Worm (Caenorhabditis elegans) whole organism, mixed stage, embryonic: Measurements from ENCODE around the gene pos-1.

Experiments used
- M03D4.4 ChIP-seq: sonication (generic microtip); optimal IDR thresholded peaks from 2 replicates; lab custom pipeline; 2017; ENCODE audit warnings: mild to moderate bottlenecking, missing genetic modification characterization, missing compliant biosample characterization
- bed-3 ChIP-seq: fragments of 200-800 bp; sonication (Bioruptor generic); optimal IDR thresholded peaks from 3 replicates; lab custom pipeline; 2018; ENCODE audit warnings: mild to moderate bottlenecking, missing genetic modification characterization, moderate library complexity, missing compliant biosample characterization
- blmp-1 ChIP-seq: fragments of 150-350 bp; optimal IDR thresholded peaks from 2 replicates; lab custom pipeline; 2014; ENCODE audit warnings: missing biosample characterization, missing genetic modification characterization
- ceh-43 ChIP-seq: fragments of 200-800 bp; sonication (Bioruptor generic); optimal IDR thresholded peaks from 2 replicates; lab custom pipeline; 2018; ENCODE audit warnings: mild to moderate bottlenecking, missing genetic modification characterization, moderate library complexity, missing compliant biosample characterization
- ceh-83 ChIP-seq: fragments of 200-800 bp; sonication (Bioruptor generic); optimal IDR thresholded peaks from 2 replicates; lab custom pipeline; 2018; ENCODE audit warnings: mild to moderate bottlenecking, missing genetic modification characterization, missing compliant biosample characterization
- ces-1 ChIP-seq: fragments of 150-350 bp; optimal IDR thresholded peaks from 2 replicates; lab custom pipeline; 2014; ENCODE audit warnings: missing biosample characterization, missing genetic modification reagents, missing genetic modification characterization
- cnd-1 ChIP-seq: fragments of 200-800 bp; sonication (Bioruptor generic); optimal IDR thresholded peaks from 2 replicates; lab custom pipeline; 2018; ENCODE audit warnings: mild to moderate bottlenecking, missing genetic modification characterization, missing compliant biosample characterization
- drap-1 ChIP-seq: fragments of 200-800 bp; sonication (Bioruptor generic); optimal IDR thresholded peaks from 3 replicates; lab custom pipeline; 2018; ENCODE audit warnings: mild to moderate bottlenecking, missing genetic modification characterization, missing compliant biosample characterization
- elt-1 ChIP-seq: sonication (generic microtip); optimal IDR thresholded peaks from 2 replicates; lab custom pipeline; 2017; ENCODE audit warnings: missing genetic modification characterization, mild to moderate bottlenecking, missing compliant biosample characterization, antibody characterized with exemption, moderate library complexity, borderline replicate concordance; ENCODE audit not compliant: insufficient read depth
- elt-3 ChIP-seq: fragments of 150-350 bp; optimal IDR thresholded peaks from 2 replicates; lab custom pipeline; 2014; ENCODE audit warnings: missing biosample characterization, missing genetic modification characterization
- flh-1 ChIP-seq: fragments of 200-800 bp; sonication (Bioruptor generic); optimal IDR thresholded peaks from 2 replicates; lab custom pipeline; 2018; ENCODE audit warnings: mild to moderate bottlenecking, missing genetic modification characterization, moderate library complexity, missing compliant biosample characterization
- ham-2 ChIP-seq: fragments of 200-800 bp; sonication (Bioruptor generic); optimal IDR thresholded peaks from 2 replicates; lab custom pipeline; 2018; ENCODE audit warnings: mild to moderate bottlenecking, missing genetic modification characterization, missing compliant biosample characterization
- hlh-1 ChIP-seq: fragments of 150-350 bp; optimal IDR thresholded peaks from 2 replicates; lab custom pipeline; 2014; ENCODE audit warnings: missing biosample characterization, missing genetic modification reagents, missing genetic modification characterization
- lin-13 ChIP-seq: fragments of 150-350 bp; optimal IDR thresholded peaks from 2 replicates; lab custom pipeline; 2014; ENCODE audit warnings: missing biosample characterization, missing genetic modification characterization
- lin-32 ChIP-seq: fragments of 200-800 bp; sonication (Bioruptor generic); optimal IDR thresholded peaks from 2 replicates; lab custom pipeline; 2018; ENCODE audit warnings: mild to moderate bottlenecking, missing genetic modification characterization, missing compliant biosample characterization
- mab-5 ChIP-seq: fragments of 150-350 bp; optimal IDR thresholded peaks from 2 replicates; lab custom pipeline; 2014; ENCODE audit warnings: missing biosample characterization, missing genetic modification characterization
- mep-1 ChIP-seq: fragments of 150-350 bp; optimal IDR thresholded peaks from 2 replicates; lab custom pipeline; 2017; ENCODE audit warnings: missing biosample characterization, missing genetic modification reagents, missing genetic modification characterization, inconsistent platforms
- mls-2 ChIP-seq: sonication (generic microtip); optimal IDR thresholded peaks from 2 replicates; lab custom pipeline; 2016; ENCODE audit warnings: mild to moderate bottlenecking, missing genetic modification characterization, moderate library complexity, missing compliant biosample characterization
- nhr-12 ChIP-seq: fragments of 150-350 bp; optimal IDR thresholded peaks from 2 replicates; lab custom pipeline; 2014; ENCODE audit warnings: missing biosample characterization, missing genetic modification characterization
- nhr-2 ChIP-seq: fragments of 150-350 bp; optimal IDR thresholded peaks from 2 replicates; lab custom pipeline; 2014; ENCODE audit warnings: missing biosample characterization, missing genetic modification characterization
- nhr-237 ChIP-seq: fragments of 150-350 bp; optimal IDR thresholded peaks from 2 replicates; lab custom pipeline; 2014; ENCODE audit warnings: missing biosample characterization, missing genetic modification characterization
- nhr-28 ChIP-seq: fragments of 150-350 bp; optimal IDR thresholded peaks from 2 replicates; lab custom pipeline; 2014; ENCODE audit warnings: missing biosample characterization, missing genetic modification characterization
- nhr-76 ChIP-seq: sonication (generic microtip); optimal IDR thresholded peaks from 2 replicates; lab custom pipeline; 2017; ENCODE audit warnings: missing biosample characterization, missing genetic modification characterization
- pha-4 ChIP-seq: fragments of 150-350 bp; optimal IDR thresholded peaks from 2 replicates; lab custom pipeline; 2018; ENCODE audit warnings: missing biosample characterization, missing genetic modification reagents, missing genetic modification characterization
- snpc-4 ChIP-seq: fragments of 150-350 bp; optimal IDR thresholded peaks from 2 replicates; lab custom pipeline; 2014; ENCODE audit warnings: missing biosample characterization, missing genetic modification characterization
- sptf-1 ChIP-seq: sonication (generic microtip); optimal IDR thresholded peaks from 2 replicates; lab custom pipeline; 2017; ENCODE audit warnings: mild to moderate bottlenecking, missing genetic modification characterization, moderate library complexity, missing compliant biosample characterization
- unc-120 ChIP-seq: sonication (generic microtip); optimal IDR thresholded peaks from 2 replicates; lab custom pipeline; 2017; ENCODE audit warnings: missing genetic modification characterization, missing compliant biosample characterization; ENCODE audit not compliant: poor library complexity, severe bottlenecking
- unc-39 ChIP-seq: fragments of 150-350 bp; optimal IDR thresholded peaks from 2 replicates; lab custom pipeline; 2014; ENCODE audit warnings: missing biosample characterization, missing genetic modification characterization
- unc-62 ChIP-seq: fragments of 150-350 bp; optimal IDR thresholded peaks from 2 replicates; lab custom pipeline; 2014; ENCODE audit warnings: missing biosample characterization, missing genetic modification reagents, missing genetic modification characterization
- zip-8 ChIP-seq: fragments of 150-350 bp; optimal IDR thresholded peaks from 2 replicates; lab custom pipeline; 2014; ENCODE audit warnings: missing biosample characterization, missing genetic modification characterization
- ztf-11 ChIP-seq: fragments of 150-350 bp; optimal IDR thresholded peaks from 2 replicates; lab custom pipeline; 2014; ENCODE audit warnings: missing biosample characterization, missing genetic modification characterization

The pos-1 gene

ce11 chrV:8414036-8414728, at the start of gene pos-1:
Gene pos-1 (plus strand): TSS chrV:8414086.
- TF ChIP-seq mab-5 = no peak
- TF ChIP-seq unc-120 (tag; lab: Kevin White, UChicago) = no peak
- TF ChIP-seq nhr-28 (tag; lab: Kevin White, UChicago) = no peak
- no peak for TF ChIP-seq elt-1 (tag; lab: Kevin White, UChicago)
- TF ChIP-seq drap-1 (GFP tag; lab: Kevin White, UChicago) = no peak
- no peak for TF ChIP-seq mep-1 (tag; lab: Kevin White, UChicago)
- TF ChIP-seq hlh-1 (tag; lab: Kevin White, UChicago) = no peak
- TF ChIP-seq ces-1 (GFP tag; lab: Kevin White, UChicago) = no peak

ce11 chrV:8370705-8371104, 43.2 kb upstream of the pos-1 start, which contains the start of gene gpa-2:
Gene gpa-2 (plus strand): TSS chrV:8371005.
- TF ChIP-seq cnd-1 (tag; lab: Kevin White, UChicago) (no peak), ham-2 (GFP tag; lab: Kevin White, UChicago) (no peak), lin-13 (tag; lab: Kevin White, UChicago) (no peak), pha-4 (tag; lab: Kevin White, UChicago) (no peak), elt-1 (tag; lab: Kevin White, UChicago) (no peak), unc-62 (no peak), ceh-83 (GFP tag; lab: Kevin White, UChicago) (no peak), lin-32 (no peak), unc-39 (no peak), ces-1 (GFP tag; lab: Kevin White, UChicago) (no peak), nhr-237 (tag; lab: Kevin White, UChicago) (no peak), elt-3 (tag; lab: Kevin White, UChicago) (no peak), zip-8 (tag; lab: Kevin White, UChicago) (no peak), mls-2 (no peak), sptf-1 (no peak), ztf-11 (tag; lab: Kevin White, UChicago) (no peak), mab-5 (no peak), drap-1 (GFP tag; lab: Kevin White, UChicago) (no peak)

ce11 chrV:8375419-8375818, 38.5 kb upstream of the pos-1 start, which contains the start of gene F38E1.10:
Gene F38E1.10 (minus strand): TSS chrV:8375519.
- TF ChIP-seq M03D4.4 (tag; lab: Kevin White, UChicago) (no peak), unc-39 (no peak), zip-8 (tag; lab: Kevin White, UChicago) (no peak), bed-3 (GFP tag; lab: Kevin White, UChicago) (no peak), nhr-237 (tag; lab: Kevin White, UChicago) (no peak), mab-5 (no peak), blmp-1 (no peak), cnd-1 (tag; lab: Kevin White, UChicago) (no peak), unc-62 (no peak), ces-1 (GFP tag; lab: Kevin White, UChicago) (no peak)

ce11 chrV:8375849-8376248, 38.0 kb upstream of the pos-1 start, which contains the start of gene F38E1.3:
Gene F38E1.3 (plus strand): TSS chrV:8376149.
- TF ChIP-seq hlh-1 (tag; lab: Kevin White, UChicago) (no peak), flh-1 (GFP tag; lab: Kevin White, UChicago) (no peak), pha-4 (tag; lab: Kevin White, UChicago) (no peak), ceh-83 (GFP tag; lab: Kevin White, UChicago) (no peak), unc-39 (no peak)

- TF ChIP-seq zip-8 (tag; lab: Kevin White, UChicago) (no peak), elt-3 (tag; lab: Kevin White, UChicago) (no peak), nhr-28 (tag; lab: Kevin White, UChicago) (no peak), hlh-1 (tag; lab: Kevin White, UChicago) (no peak), cnd-1 (tag; lab: Kevin White, UChicago) (no peak)
- TF ChIP-seq, all 35 proteins: peak for 0
These were observed 34.7 kb upstream of the pos-1 start, which contains the start of gene F52E1.5 for ce11 chrV:8379206-8379605. Gene F52E1.5 (plus strand): TSS chrV:8379506.

- TF ChIP-seq lin-13 (tag; lab: Kevin White, UChicago) (no peak), nhr-28 (tag; lab: Kevin White, UChicago) (no peak), mep-1 (tag; lab: Kevin White, UChicago) (no peak), nhr-76 (tag; lab: Kevin White, UChicago) (no peak), blmp-1 (no peak), snpc-4 (tag; lab: Kevin White, UChicago) (no peak), ceh-43 (GFP tag; lab: Kevin White, UChicago) (no peak), nhr-2 (tag; lab: Kevin White, UChicago) (no peak), ztf-11 (tag; lab: Kevin White, UChicago) (no peak), ces-1 (GFP tag; lab: Kevin White, UChicago) (no peak), nhr-12 (no peak), elt-1 (tag; lab: Kevin White, UChicago) (no peak), nhr-237 (tag; lab: Kevin White, UChicago) (no peak), bed-3 (GFP tag; lab: Kevin White, UChicago) (no peak), ham-2 (GFP tag; lab: Kevin White, UChicago) (no peak)
These were observed 33.8 kb upstream of the pos-1 start for ce11 chrV:8380076-8380475.
